Worm (Caenorhabditis elegans) whole organism, L1 larva: ENCODE data around the gene F53A2.3.

ENCODE experiments used
- C04F5.9 ChIP-seq: sonication (generic microtip); optimal IDR thresholded peaks from 2 replicates; lab custom pipeline; 2016; ENCODE audit warnings: missing genetic modification characterization, missing compliant biosample characterization
- C16A3.4 ChIP-seq: fragments of 150-350 bp; optimal IDR thresholded peaks from 2 replicates; lab custom pipeline; 2014; ENCODE audit warnings: missing biosample characterization, missing genetic modification characterization
- F16B12.6 ChIP-seq: fragments of 150-350 bp; optimal IDR thresholded peaks from 2 replicates; lab custom pipeline; 2014; ENCODE audit warnings: missing biosample characterization, missing genetic modification characterization
- Y116A8C.19 ChIP-seq: sonication (generic microtip); optimal IDR thresholded peaks from 2 replicates; lab custom pipeline; 2016; ENCODE audit warnings: missing compliant biosample characterization, missing genetic modification characterization, borderline replicate concordance
- aha-1 ChIP-seq: fragments of 150-350 bp; optimal IDR thresholded peaks from 2 replicates; lab custom pipeline; 2014; ENCODE audit warnings: missing biosample characterization, missing genetic modification characterization
- aly-2 ChIP-seq: fragments of 150-350 bp; optimal IDR thresholded peaks from 2 replicates; lab custom pipeline; 2014; ENCODE audit warnings: missing biosample characterization, missing genetic modification characterization
- ama-1 ChIP-seq: fragments of 150-350 bp; optimal IDR thresholded peaks from 2 replicates; lab custom pipeline; 2014
- blmp-1 ChIP-seq: fragments of 150-350 bp; optimal IDR thresholded peaks from 2 replicates; lab custom pipeline; 2014; ENCODE audit warnings: missing biosample characterization, missing genetic modification characterization
- ceh-63 ChIP-seq: fragments of 200-800 bp; sonication (Bioruptor generic); optimal IDR thresholded peaks from 2 replicates; lab custom pipeline; 2018; ENCODE audit warnings: mild to moderate bottlenecking, missing genetic modification characterization, missing compliant biosample characterization
- ceh-8 ChIP-seq: fragments of 200-800 bp; sonication (Bioruptor generic); optimal IDR thresholded peaks from 2 replicates; lab custom pipeline; 2018; ENCODE audit warnings: mild to moderate bottlenecking, missing genetic modification characterization, moderate library complexity, missing compliant biosample characterization
- ceh-82 ChIP-seq, 3 experiments: fragments of 150-350 bp in 1 of 3; sonication (generic microtip) in 2 of 3; optimal IDR thresholded peaks; 2 replicates each; lab custom pipeline; 2014 to 2017; ENCODE audit warnings: missing biosample characterization in 3 of 3, missing genetic modification characterization in 3 of 3
- ces-1 ChIP-seq: fragments of 150-350 bp; optimal IDR thresholded peaks from 2 replicates; lab custom pipeline; 2014; ENCODE audit warnings: missing biosample characterization, missing genetic modification reagents, missing genetic modification characterization
- dsc-1 ChIP-seq: sonication (generic microtip); optimal IDR thresholded peaks from 2 replicates; lab custom pipeline; 2016; ENCODE audit warnings: mild to moderate bottlenecking, missing genetic modification characterization, missing compliant biosample characterization
- efl-1 ChIP-seq, 4 experiments: fragments of 150-350 bp; optimal IDR thresholded peaks in 3 of 4; peaks in 1 of 4; 1 replicate in 1 of 4; 2 replicates in 3 of 4; lab custom pipeline; 2014; ENCODE audit warnings: missing biosample characterization in 2 of 4, missing genetic modification characterization in 2 of 4, missing genetic modification reagents in 2 of 4
- egl-27 ChIP-seq, 2 experiments: fragments of 150-350 bp in 1 of 2; sonication (generic microtip); optimal IDR thresholded peaks; 3 replicates each; lab custom pipeline; 2017 to 2018; ENCODE audit warnings: missing biosample characterization in 2 of 2, missing genetic modification characterization in 2 of 2, missing genetic modification reagents in 2 of 2
- grh-1 ChIP-seq: fragments of 200-800 bp; sonication (Bioruptor generic); IDR thresholded peaks from 2 replicates; pipeline ENCODE4 v1.3.6; 2022; ENCODE audit warnings: missing genetic modification reagents, missing genetic modification characterization, missing compliant biosample characterization
- hlh-17 ChIP-seq: fragments of 200-800 bp; sonication (Bioruptor generic); optimal IDR thresholded peaks from 2 replicates; lab custom pipeline; 2018; ENCODE audit warnings: missing genetic modification characterization, mild to moderate bottlenecking, missing compliant biosample characterization, moderate library complexity, borderline replicate concordance
- jun-1 ChIP-seq: fragments of 150-350 bp; optimal IDR thresholded peaks from 2 replicates; lab custom pipeline; 2014; ENCODE audit warnings: missing biosample characterization, missing genetic modification reagents, missing genetic modification characterization
- lin-15B ChIP-seq: fragments of 150-350 bp; sonication (generic microtip); optimal IDR thresholded peaks from 3 replicates; lab custom pipeline; 2014; ENCODE audit warnings: missing biosample characterization, missing genetic modification characterization
- lin-35 ChIP-seq, 2 experiments: fragments of 150-350 bp; optimal IDR thresholded peaks; 2 replicates each; lab custom pipeline; 2014; ENCODE audit warnings: missing biosample characterization in 2 of 2, missing genetic modification characterization in 2 of 2, missing genetic modification reagents in 2 of 2
- lin-39 ChIP-seq: fragments of 150-350 bp; optimal IDR thresholded peaks from 2 replicates; lab custom pipeline; 2014; ENCODE audit warnings: missing biosample characterization, missing genetic modification reagents, missing genetic modification characterization
- mep-1 ChIP-seq: fragments of 150-350 bp; optimal IDR thresholded peaks from 2 replicates; lab custom pipeline; 2014; ENCODE audit warnings: missing biosample characterization, missing genetic modification characterization
- nhr-11 ChIP-seq: fragments of 150-350 bp; optimal IDR thresholded peaks from 2 replicates; lab custom pipeline; 2014; ENCODE audit warnings: missing biosample characterization, missing genetic modification characterization
- nhr-12 ChIP-seq: sonication (generic microtip); optimal IDR thresholded peaks from 2 replicates; lab custom pipeline; 2017; ENCODE audit warnings: missing biosample characterization, missing genetic modification characterization
- nhr-20 ChIP-seq: sonication (generic microtip); optimal IDR thresholded peaks from 2 replicates; lab custom pipeline; 2016; ENCODE audit warnings: mild to moderate bottlenecking, missing genetic modification characterization, missing compliant biosample characterization
- nhr-237 ChIP-seq: fragments of 150-350 bp; optimal IDR thresholded peaks from 2 replicates; lab custom pipeline; 2014; ENCODE audit warnings: missing biosample characterization, missing genetic modification characterization
- nhr-47 ChIP-seq: sonication (generic microtip); optimal IDR thresholded peaks from 2 replicates; lab custom pipeline; 2016; ENCODE audit warnings: mild to moderate bottlenecking, missing genetic modification characterization, moderate library complexity, missing compliant biosample characterization
- pag-3 ChIP-seq: sonication (generic microtip); optimal IDR thresholded peaks from 2 replicates; lab custom pipeline; 2017; ENCODE audit warnings: missing genetic modification characterization, mild to moderate bottlenecking, missing compliant biosample characterization, antibody characterized with exemption, borderline replicate concordance; ENCODE audit not compliant: insufficient read depth
- skn-1 ChIP-seq: fragments of 150-350 bp; optimal IDR thresholded peaks from 2 replicates; lab custom pipeline; 2014; ENCODE audit warnings: missing biosample characterization, missing genetic modification characterization
- unc-30 ChIP-seq: sonication (generic microtip); optimal IDR thresholded peaks from 2 replicates; lab custom pipeline; 2017; ENCODE audit warnings: missing biosample characterization, missing genetic modification characterization
- unc-86 ChIP-seq: sonication (generic microtip); optimal IDR thresholded peaks from 2 replicates; lab custom pipeline; 2016; ENCODE audit warnings: missing genetic modification characterization, missing compliant biosample characterization
- vab-15 ChIP-seq: sonication (generic microtip); optimal IDR thresholded peaks from 2 replicates; lab custom pipeline; 2017; ENCODE audit warnings: missing genotype, mild to moderate bottlenecking, missing genetic modification characterization, missing compliant biosample characterization
- xbp-1 ChIP-seq: sonication (generic microtip); optimal IDR thresholded peaks from 2 replicates; lab custom pipeline; 2016; ENCODE audit warnings: missing genetic modification characterization, missing compliant biosample characterization
- ztf-11 ChIP-seq, 2 experiments: sonication (generic microtip); optimal IDR thresholded peaks; 2 replicates each; lab custom pipeline; 2016 to 2017; ENCODE audit warnings: missing genetic modification characterization in 2 of 2, missing biosample characterization in 1 of 2, missing compliant biosample characterization in 1 of 2
- ztf-4 ChIP-seq: fragments of 150-350 bp; optimal IDR thresholded peaks from 2 replicates; lab custom pipeline; 2014; ENCODE audit warnings: missing biosample characterization, missing genetic modification characterization

F53A2.3 gene

DNA sequence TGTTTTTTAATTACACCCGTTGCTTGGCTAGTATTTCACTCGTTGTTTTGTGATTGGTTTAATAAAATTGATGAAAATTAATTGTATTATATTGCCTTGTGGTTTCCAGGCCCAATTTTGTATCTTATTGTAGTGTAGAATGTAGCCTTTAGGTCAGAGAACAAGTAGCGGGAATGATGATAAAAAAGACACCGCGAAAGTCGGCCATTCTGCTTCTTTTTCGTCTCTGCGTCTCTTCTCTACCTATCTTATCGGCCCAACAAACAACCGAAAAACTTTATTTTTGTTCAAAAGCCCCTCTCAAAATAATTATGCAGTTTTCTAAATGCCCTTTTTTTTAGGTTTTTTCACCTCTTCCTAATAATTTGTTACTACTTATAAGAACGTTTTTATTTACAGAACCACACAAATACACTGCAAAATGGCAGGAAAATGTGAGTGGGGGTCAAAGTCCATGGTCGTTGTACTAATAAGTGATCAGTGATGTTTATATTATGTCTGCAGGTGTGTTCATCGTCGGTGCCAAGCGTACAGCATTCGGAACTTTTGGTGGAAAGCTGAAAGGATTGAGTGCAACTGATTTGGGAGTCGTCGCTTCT lies 5.1 kb upstream of the F53A2.3 start, which contains the start of gene acaa-2 (continued):
- no peak for TF ChIP-seq lin-39 (tag; lab: Kevin White, UChicago)
- TF ChIP-seq unc-30 (tag; lab: Kevin White, UChicago): no peak
- no peak for TF ChIP-seq xbp-1 (tag; lab: Kevin White, UChicago)
- TF ChIP-seq aly-2 (tag; lab: Kevin White, UChicago): no peak
- peak in 1 of 2 experiments; percentile 33 for TF ChIP-seq lin-35 (GFP tag; optimal IDR thresholded peaks at IDR 0.05; lab: Kevin White, UChicago)
- no peak for TF ChIP-seq pag-3 (tag; lab: Kevin White, UChicago)
- no peak for TF ChIP-seq nhr-47
- no peak for TF ChIP-seq C16A3.4 (tag; lab: Kevin White, UChicago)
- TF ChIP-seq skn-1 (tag; lab: Kevin White, UChicago): peak; percentile 81
- peak; percentile 46 for TF ChIP-seq nhr-20
- TF ChIP-seq jun-1 (tag; lab: Kevin White, UChicago): no peak
- TF ChIP-seq dsc-1 (tag; lab: Kevin White, UChicago): no peak
- no peak for TF ChIP-seq ceh-63
- no peak for TF ChIP-seq ceh-82 (tag; optimal IDR thresholded peaks at IDR 0.05; lab: Kevin White, UChicago)
- TF ChIP-seq, all 84 proteins: peak for 11

DNA sequence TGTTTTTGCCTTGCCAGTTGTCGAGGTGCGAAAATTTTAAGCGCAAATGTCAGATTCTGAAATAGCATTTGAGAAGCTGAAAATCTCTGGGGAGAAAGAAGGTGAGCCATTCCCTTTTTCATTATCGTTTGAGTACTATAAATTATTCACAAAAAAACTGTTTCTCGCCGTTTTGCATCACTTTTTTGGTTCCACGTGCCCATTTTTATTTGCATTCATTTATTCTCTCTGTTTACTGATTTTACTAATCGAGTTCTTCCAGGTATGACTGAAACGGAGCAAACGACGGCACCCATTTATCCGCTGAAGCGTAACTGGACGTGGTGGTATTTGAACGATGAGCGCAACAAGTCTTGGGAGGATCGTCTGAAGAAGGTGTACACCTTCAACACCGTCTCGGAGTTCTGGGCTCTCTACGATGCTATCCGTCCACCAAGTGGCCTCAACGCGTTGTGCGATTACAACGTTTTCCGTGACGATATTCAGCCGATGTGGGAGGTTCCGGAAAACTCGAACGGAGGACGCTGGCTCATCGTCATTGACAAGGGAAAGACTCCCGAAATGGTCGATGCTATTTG lies 4.1 kb upstream of the F53A2.3 start:
- TF ChIP-seq ces-1 (GFP tag; lab: Kevin White, UChicago) (no peak), efl-1 (optimal IDR thresholded peaks at IDR 0.05; lab: Kevin White, UChicago) (no peak), efl-1 (GFP tag; optimal IDR thresholded peaks at IDR 0.05 in 1 of 2; lab: Kevin White, UChicago) (peak in 1 of 2 experiments; percentile 58)

DNA sequence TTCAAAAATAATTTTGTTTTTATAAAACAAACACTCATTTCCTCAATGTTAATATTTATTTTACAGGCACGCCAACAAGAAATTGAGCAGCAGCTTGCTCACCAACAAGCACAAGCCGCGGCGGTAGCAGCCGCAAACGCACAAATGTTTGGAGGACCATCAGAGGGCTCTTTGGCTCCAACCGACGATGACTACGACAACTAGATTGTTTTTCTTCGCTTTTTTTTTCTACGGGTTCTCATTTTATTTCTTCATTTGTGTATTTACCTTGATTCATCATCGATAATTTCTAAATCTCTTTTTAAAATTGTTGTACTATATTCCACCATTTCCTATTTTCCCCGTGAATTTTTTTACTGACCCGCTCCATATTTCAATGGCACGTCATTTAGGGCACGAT lies 3.5 kb upstream of the F53A2.3 start, which contains the start of gene ife-1:
TSS of gene ife-1 (plus strand) at position 301 of the 400 bp plus-strand sequence.
- no peak for TF ChIP-seq nhr-11 (tag; lab: Kevin White, UChicago)
- no peak for TF ChIP-seq grh-1 (GFP tag; lab: Robert Waterston, UW)
- TF ChIP-seq blmp-1 (tag; lab: Kevin White, UChicago): no peak
- no peak for TF ChIP-seq Y116A8C.19 (tag; lab: Kevin White, UChicago)
- no peak for TF ChIP-seq ceh-8 (GFP tag; lab: Kevin White, UChicago)
- TF ChIP-seq nhr-20: no peak
- no peak for TF ChIP-seq hlh-17 (GFP tag; lab: Kevin White, UChicago)
- TF ChIP-seq nhr-12: no peak
- TF ChIP-seq ztf-11 (tag; optimal IDR thresholded peaks at IDR 0.05; lab: Kevin White, UChicago): no peak
- TF ChIP-seq vab-15: no peak
- no peak for TF ChIP-seq lin-15B (tag; lab: Kevin White, UChicago)
- no peak for TF ChIP-seq unc-86 (tag; lab: Kevin White, UChicago)
- TF ChIP-seq aha-1 (tag; lab: Kevin White, UChicago): no peak
- no peak for TF ChIP-seq F16B12.6 (tag; lab: Kevin White, UChicago)
- TF ChIP-seq egl-27 (tag; optimal IDR thresholded peaks at IDR 0.05; lab: Kevin White, UChicago): no peak
- no peak for TF ChIP-seq ama-1
- TF ChIP-seq C04F5.9 (tag; lab: Kevin White, UChicago): no peak

DNA sequence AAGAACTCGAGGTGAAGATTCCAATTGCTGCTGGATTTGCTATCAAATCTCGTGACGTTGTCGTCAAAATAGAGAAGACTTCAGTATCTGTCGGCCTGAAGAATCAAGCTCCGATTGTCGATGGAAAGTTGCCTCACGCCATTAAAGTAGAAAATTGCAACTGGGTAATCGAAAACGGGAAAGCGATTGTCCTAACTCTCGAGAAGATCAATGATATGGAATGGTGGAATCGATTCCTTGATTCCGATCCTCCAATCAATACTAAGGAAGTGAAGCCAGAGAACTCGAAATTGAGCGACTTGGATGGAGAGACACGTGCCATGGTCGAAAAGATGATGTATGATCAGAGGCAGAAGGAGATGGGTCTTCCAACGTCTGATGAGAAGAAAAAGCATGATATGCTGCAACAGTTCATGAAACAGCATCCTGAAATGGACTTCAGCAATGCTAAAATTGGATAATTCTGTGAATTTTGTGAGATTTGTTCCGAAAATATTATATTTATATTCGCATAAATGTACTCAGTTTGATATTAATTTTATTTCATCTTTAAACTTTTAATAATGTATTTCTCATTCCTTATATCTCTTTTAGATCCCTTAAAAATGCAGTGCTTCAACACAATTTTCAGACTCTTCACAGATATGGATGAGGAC lies 2.6 kb upstream of the F53A2.3 start, which contains the start of gene dro-1:
TSS of gene dro-1 (plus strand) at position 606 of the 656 bp plus-strand sequence.
- no peak for TF ChIP-seq nhr-237
- no peak for TF ChIP-seq mep-1
- no peak for TF ChIP-seq ztf-4
- no peak for TF ChIP-seq unc-86 (tag; lab: Kevin White, UChicago)
- TF ChIP-seq C16A3.4 (tag; lab: Kevin White, UChicago): no peak
- no peak for TF ChIP-seq egl-27 (tag; optimal IDR thresholded peaks at IDR 0.05; lab: Kevin White, UChicago)
